Fruit fly (Drosophila melanogaster) whole organism, embryonic: ENCODE results near the gene SCAR.
A peak's percentile ranks its signal among the peaks of the same experiment; 100 is the strongest.

ENCODE experiments used
- ATbp ChIP-seq: fragments of 200-800 bp; sonication (Bioruptor generic); optimal IDR thresholded peaks from 2 replicates; lab custom pipeline; 2017; ENCODE audit warnings: missing biosample characterization, mild to moderate bottlenecking, missing genetic modification characterization, missing genetic modification reagents
- BEAF-32 ChIP-seq: fragments of 200-800 bp; sonication (Bioruptor generic); optimal IDR thresholded peaks from 3 replicates; lab custom pipeline; 2017; ENCODE audit warnings: missing biosample characterization, missing genetic modification characterization, mild to moderate bottlenecking, moderate library complexity, missing genetic modification reagents
- BtbVII ChIP-seq: fragments of 200-800 bp; sonication (Bioruptor generic); optimal IDR thresholded peaks from 3 replicates; lab custom pipeline; 2017; ENCODE audit warnings: missing biosample characterization, mild to moderate bottlenecking, missing genetic modification characterization
- CG10209 ChIP-seq: fragments of 200-800 bp; sonication (Bioruptor generic); optimal IDR thresholded peaks from 3 replicates; lab custom pipeline; 2017; ENCODE audit warnings: missing biosample characterization, mild to moderate bottlenecking, missing genetic modification characterization, missing genetic modification reagents
- CG10959 ChIP-seq: fragments of 200-800 bp; sonication (Bioruptor generic); IDR thresholded peaks from 2 replicates; pipeline ENCODE4 v1.3.6; 2022; ENCODE audit warnings: missing biosample characterization, missing genetic modification characterization
- CG11723 ChIP-seq: fragments of 200-800 bp; sonication (Bioruptor generic); optimal IDR thresholded peaks from 2 replicates; lab custom pipeline; 2017; ENCODE audit warnings: missing biosample characterization, mild to moderate bottlenecking, missing genetic modification characterization
- CG12071 ChIP-seq: fragments of 200-800 bp; sonication (Bioruptor generic); optimal IDR thresholded peaks from 3 replicates; lab custom pipeline; 2018; ENCODE audit warnings: missing biosample characterization, mild to moderate bottlenecking, missing genetic modification characterization
- CG13287 ChIP-seq: fragments of 200-800 bp; sonication (Bioruptor generic); IDR thresholded peaks from 2 replicates; pipeline ENCODE4 v1.3.6; 2022; ENCODE audit warnings: missing biosample characterization, missing genetic modification characterization; ENCODE audit not compliant: partially characterized antibody
- CG13894 ChIP-seq: fragments of 200-800 bp; sonication (Bioruptor generic); optimal IDR thresholded peaks from 3 replicates; lab custom pipeline; 2018; ENCODE audit warnings: missing biosample characterization, mild to moderate bottlenecking, missing genetic modification characterization, moderate library complexity
- CG15011 ChIP-seq: fragments of 200-800 bp; sonication (Bioruptor generic); optimal IDR thresholded peaks from 3 replicates; lab custom pipeline; 2018; ENCODE audit warnings: missing biosample characterization, mild to moderate bottlenecking, missing genetic modification characterization
- CG15269 ChIP-seq: fragments of 200-800 bp; sonication (Bioruptor generic); optimal IDR thresholded peaks from 2 replicates; lab custom pipeline; 2018; ENCODE audit warnings: missing biosample characterization, mild to moderate bottlenecking, missing genetic modification characterization, moderate library complexity
- CG1603 ChIP-seq: fragments of 200-800 bp; sonication (Bioruptor generic); optimal IDR thresholded peaks from 2 replicates; lab custom pipeline; 2019; ENCODE audit warnings: missing biosample characterization, mild to moderate bottlenecking, missing genetic modification characterization, moderate library complexity
- CG1647 ChIP-seq: fragments of 200-800 bp; sonication (Bioruptor generic); optimal IDR thresholded peaks from 3 replicates; lab custom pipeline; 2016; ENCODE audit warnings: missing biosample characterization, missing genetic modification characterization
- CG18619 ChIP-seq: fragments of 200-800 bp; sonication (Bioruptor generic); optimal IDR thresholded peaks from 3 replicates; lab custom pipeline; 2017; ENCODE audit warnings: missing biosample characterization, mild to moderate bottlenecking, missing genetic modification characterization
- CG2678 ChIP-seq: fragments of 200-800 bp; sonication (Bioruptor generic); optimal IDR thresholded peaks from 3 replicates; lab custom pipeline; 2019; ENCODE audit warnings: missing biosample characterization, mild to moderate bottlenecking, missing genetic modification characterization, moderate library complexity
- CG31388 ChIP-seq: fragments of 200-800 bp; sonication (Bioruptor generic); optimal IDR thresholded peaks from 2 replicates; lab custom pipeline; 2016; ENCODE audit warnings: missing biosample characterization, missing genetic modification characterization
- CG31441 ChIP-seq: fragments of 200-800 bp; sonication (Bioruptor generic); IDR thresholded peaks from 2 replicates; pipeline ENCODE4 v1.3.6; 2022; ENCODE audit warnings: missing biosample characterization, missing genetic modification characterization
- CG33557 ChIP-seq: fragments of 200-800 bp; sonication (Bioruptor generic); optimal IDR thresholded peaks from 2 replicates; lab custom pipeline; 2019; ENCODE audit warnings: missing biosample characterization, mild to moderate bottlenecking, missing genetic modification characterization, moderate library complexity
- CG3847 ChIP-seq: fragments of 200-800 bp; sonication (Bioruptor generic); IDR thresholded peaks from 2 replicates; pipeline ENCODE4 v1.3.6; 2022; ENCODE audit warnings: missing biosample characterization, missing genetic modification characterization
- CG3995 ChIP-seq: fragments of 200-800 bp; sonication (Bioruptor generic); optimal IDR thresholded peaks from 3 replicates; lab custom pipeline; 2016; ENCODE audit warnings: missing biosample characterization, missing genetic modification characterization
- CG6654 ChIP-seq: fragments of 200-800 bp; sonication (Bioruptor generic); optimal IDR thresholded peaks from 2 replicates; lab custom pipeline; 2017; ENCODE audit warnings: missing biosample characterization, mild to moderate bottlenecking, missing genetic modification characterization
- CG6854 ChIP-seq: fragments of 200-800 bp; sonication (Bioruptor generic); optimal IDR thresholded peaks from 3 replicates; lab custom pipeline; 2017; ENCODE audit warnings: missing biosample characterization, mild to moderate bottlenecking, missing genetic modification characterization
- CG9437 ChIP-seq: fragments of 200-800 bp; sonication (Bioruptor generic); optimal IDR thresholded peaks from 2 replicates; lab custom pipeline; 2018; ENCODE audit warnings: missing biosample characterization, mild to moderate bottlenecking, missing genetic modification characterization
- Dbx ChIP-seq: fragments of 200-800 bp; sonication (Bioruptor generic); IDR thresholded peaks from 3 replicates; pipeline ENCODE4 v1.3.6; 2022; ENCODE audit warnings: missing biosample characterization, missing genetic modification characterization
- Dp ChIP-seq: fragments of 200-800 bp; sonication (Bioruptor generic); optimal IDR thresholded peaks from 2 replicates; lab custom pipeline; 2018; ENCODE audit warnings: missing biosample characterization, mild to moderate bottlenecking, missing genetic modification characterization, moderate library complexity
- Fer1 ChIP-seq: fragments of 200-800 bp; sonication (Bioruptor generic); optimal IDR thresholded peaks from 2 replicates; lab custom pipeline; 2017; ENCODE audit warnings: missing biosample characterization, mild to moderate bottlenecking, missing genetic modification characterization
- Gsc ChIP-seq: fragments of 200-800 bp; sonication (Bioruptor generic); IDR thresholded peaks from 2 replicates; pipeline ENCODE4 v1.3.6; 2022; ENCODE audit warnings: missing biosample characterization, missing genetic modification characterization
- HHEX ChIP-seq: fragments of 200-800 bp; sonication (Bioruptor generic); optimal IDR thresholded peaks from 3 replicates; lab custom pipeline; 2017; ENCODE audit warnings: missing biosample characterization, mild to moderate bottlenecking, missing genetic modification characterization, missing genetic modification reagents
- HLH54F ChIP-seq: fragments of 200-800 bp; sonication (Bioruptor generic); optimal IDR thresholded peaks from 3 replicates; lab custom pipeline; 2016; ENCODE audit warnings: missing biosample characterization, missing genetic modification characterization
- NC2β ChIP-seq: fragments of 200-800 bp; sonication (Bioruptor generic); optimal IDR thresholded peaks from 2 replicates; lab custom pipeline; 2016; ENCODE audit warnings: missing biosample characterization, missing genetic modification characterization
- NfI ChIP-seq: fragments of 200-800 bp; sonication (Bioruptor generic); optimal IDR thresholded peaks from 3 replicates; lab custom pipeline; 2018; ENCODE audit warnings: missing biosample characterization, mild to moderate bottlenecking, missing genetic modification characterization, moderate library complexity
- Optix ChIP-seq: fragments of 200-800 bp; sonication (Bioruptor generic); IDR thresholded peaks from 3 replicates; pipeline ENCODE4 v1.3.6; 2022; ENCODE audit warnings: missing biosample characterization, missing genetic modification characterization
- Stat92E ChIP-seq, 3 experiments: fragments of >200 bp in 2 of 3; fragments of 200-800 bp in 1 of 3; sonication (Bioruptor generic) in 1 of 3; optimal IDR thresholded peaks; 2 replicates each; lab custom pipeline; 2017 to 2019; ENCODE audit warnings: missing biosample characterization in 3 of 3, missing genetic modification characterization in 3 of 3, mild to moderate bottlenecking in 1 of 3, moderate library complexity in 1 of 3
- az2 ChIP-seq: fragments of 200-800 bp; sonication (Bioruptor generic); optimal IDR thresholded peaks from 3 replicates; lab custom pipeline; 2016; ENCODE audit warnings: missing biosample characterization, missing genetic modification characterization
- cg ChIP-seq: fragments of 200-800 bp; sonication (Bioruptor generic); optimal IDR thresholded peaks from 3 replicates; lab custom pipeline; 2019; ENCODE audit warnings: missing biosample characterization, mild to moderate bottlenecking, missing genetic modification characterization, moderate library complexity
- crol ChIP-seq: fragments of 200-800 bp; sonication (Bioruptor generic); IDR thresholded peaks from 2 replicates; pipeline ENCODE4 v1.3.6; 2022; ENCODE audit warnings: missing biosample characterization, missing genetic modification characterization
- dmrt11E ChIP-seq: fragments of 200-800 bp; sonication (Bioruptor generic); optimal IDR thresholded peaks from 3 replicates; lab custom pipeline; 2018; ENCODE audit warnings: missing biosample characterization, mild to moderate bottlenecking, missing genetic modification characterization, moderate library complexity
- fd102C ChIP-seq: fragments of 200-800 bp; sonication (Bioruptor generic); optimal IDR thresholded peaks from 2 replicates; lab custom pipeline; 2018; ENCODE audit warnings: missing biosample characterization, mild to moderate bottlenecking, missing genetic modification characterization, moderate library complexity
- gt ChIP-seq: fragments of 200-800 bp; sonication (Bioruptor generic); IDR thresholded peaks from 2 replicates; pipeline ENCODE4 v1.3.6; 2022; ENCODE audit warnings: missing biosample characterization, missing genetic modification characterization
- hkb ChIP-seq, 2 experiments: fragments of 200-800 bp in 1 of 2; fragments of >200 bp in 1 of 2; sonication (Bioruptor generic) in 1 of 2; IDR thresholded peaks in 1 of 2; optimal IDR thresholded peaks in 1 of 2; 2 replicates each; pipeline versions ENCODE4 v1.3.6 to Lab custom; 2017 to 2022; ENCODE audit warnings: missing biosample characterization in 1 of 2, missing genetic modification characterization in 1 of 2
- hth ChIP-seq: fragments of >200 bp; optimal IDR thresholded peaks from 2 replicates; lab custom pipeline; 2017; ENCODE audit warnings: inconsistent platforms
- kah ChIP-seq: fragments of 200-800 bp; sonication (Bioruptor generic); optimal IDR thresholded peaks from 2 replicates; lab custom pipeline; 2018; ENCODE audit warnings: missing biosample characterization, mild to moderate bottlenecking, missing genetic modification characterization
- lov ChIP-seq, 2 experiments: fragments of 200-800 bp in 1 of 2; fragments of >200 bp in 1 of 2; sonication (Bioruptor generic) in 1 of 2; IDR thresholded peaks in 1 of 2; optimal IDR thresholded peaks in 1 of 2; 2 replicates in 1 of 2; 3 replicates in 1 of 2; pipeline versions ENCODE4 v1.3.6 to Lab custom; 2017 to 2022; ENCODE audit warnings: missing biosample characterization in 1 of 2, missing genetic modification characterization in 1 of 2
- p53 ChIP-seq: fragments of 200-800 bp; sonication (Bioruptor generic); optimal IDR thresholded peaks from 2 replicates; lab custom pipeline; 2016; ENCODE audit warnings: missing biosample characterization, missing genetic modification characterization
- pfk ChIP-seq: fragments of 200-800 bp; sonication (Bioruptor generic); optimal IDR thresholded peaks from 2 replicates; lab custom pipeline; 2018; ENCODE audit warnings: missing biosample characterization, mild to moderate bottlenecking, missing genetic modification characterization, moderate library complexity
- slp2 ChIP-seq: fragments of 200-800 bp; sonication (Bioruptor generic); optimal IDR thresholded peaks from 2 replicates; lab custom pipeline; 2016; ENCODE audit warnings: missing biosample characterization, missing genetic modification characterization
- tgo ChIP-seq: fragments of 200-800 bp; sonication (Bioruptor generic); IDR thresholded peaks from 3 replicates; pipeline ENCODE4 v1.3.6; 2022; ENCODE audit warnings: missing biosample characterization, missing genetic modification characterization
- trem ChIP-seq: fragments of 200-800 bp; optimal IDR thresholded peaks from 3 replicates; lab custom pipeline; 2019; ENCODE audit warnings: missing biosample characterization, mild to moderate bottlenecking, missing genetic modification characterization, moderate library complexity
- tup ChIP-seq: fragments of 200-800 bp; sonication (Bioruptor generic); optimal IDR thresholded peaks from 2 replicates; lab custom pipeline; 2016; ENCODE audit warnings: missing biosample characterization, mild to moderate bottlenecking, missing genetic modification characterization, moderate library complexity
- z ChIP-seq: fragments of 200-800 bp; sonication (Bioruptor generic); IDR thresholded peaks from 3 replicates; pipeline ENCODE4 v1.3.6; 2022; ENCODE audit warnings: missing biosample characterization, missing genetic modification characterization

The SCAR gene

dm6 chr2L:10964493-10964892 lies 12.1 kb upstream of the SCAR start (continued):
- TF ChIP-seq gt (GFP tag; lab: Robert Waterston, UW) (no peak), HLH54F (GFP tag; lab: Kevin White, UChicago) (no peak), CG13894 (tag; lab: Kevin White, UChicago) (no peak), Fer1 (GFP tag; lab: Kevin White, UChicago) (no peak), Gsc (GFP tag; lab: Robert Waterston, UW) (no peak), CG3847 (GFP tag; lab: Robert Waterston, UW) (no peak), CG6654 (no peak), CG2678 (no peak), slp2 (GFP tag; lab: Kevin White, UChicago) (no peak), fd102C (GFP tag; lab: Kevin White, UChicago) (no peak), CG3995 (GFP tag; lab: Kevin White, UChicago) (no peak), Optix (no peak), CG10959 (GFP tag; lab: Robert Waterston, UW) (no peak), BEAF-32 (GFP tag; lab: Kevin White, UChicago) (no peak), CG6854 (GFP tag; lab: Kevin White, UChicago) (no peak), az2 (GFP tag; lab: Kevin White, UChicago) (no peak), CG1647 (GFP tag; lab: Kevin White, UChicago) (no peak), kah (peak; percentile 74), Stat92E (GFP tag; optimal IDR thresholded peaks at IDR 0.05; lab: Kevin White, UChicago) (no peak), p53 (no peak), CG31388 (GFP tag; lab: Kevin White, UChicago) (no peak), HHEX (GFP tag; lab: Kevin White, UChicago) (no peak), dmrt11E (peak; percentile 24), crol (GFP tag; lab: Robert Waterston, UW) (no peak), cg (GFP tag; lab: Kevin White, UChicago) (no peak), CG11723 (GFP tag; lab: Kevin White, UChicago) (no peak), pfk (peak; percentile 40), CG31441 (GFP tag; lab: Robert Waterston, UW) (0 out of 2 replicates have a peak, but pooled peaks have one; percentile 28), lov (optimal IDR thresholded peaks at IDR 0.05; lab: Kevin White, UChicago) (no peak), lov (GFP tag; IDR thresholded peaks at IDR 0.05; lab: Robert Waterston, UW) (0 out of 3 replicates have a peak, but pooled peaks have one; percentile 49), Dbx (no peak), trem (tag; lab: Kevin White, UChicago) (peak; percentile 71), ATbp (GFP tag; lab: Kevin White, UChicago) (no peak), CG18619 (GFP tag; lab: Kevin White, UChicago) (no peak), CG12071 (GFP tag; lab: Kevin White, UChicago) (no peak), CG15011 (GFP tag; lab: Kevin White, UChicago) (no peak), BtbVII (GFP tag; lab: Kevin White, UChicago) (no peak), NfI (GFP tag; lab: Kevin White, UChicago) (peak; percentile 36), Dp (GFP tag; lab: Kevin White, UChicago) (peak; percentile 31), CG1603 (tag; lab: Kevin White, UChicago) (peak; percentile 52), tgo (no peak), CG13287 (GFP tag; lab: Robert Waterston, UW) (no peak), CG33557 (GFP tag; lab: Kevin White, UChicago) (peak; percentile 56), tup (GFP tag; lab: Kevin White, UChicago) (no peak), CG10209 (GFP tag; lab: Kevin White, UChicago) (no peak), z (GFP tag; lab: Robert Waterston, UW) (no peak), hkb (optimal IDR thresholded peaks at IDR 0.05; lab: Kevin White, UChicago) (no peak), hkb (GFP tag; IDR thresholded peaks at IDR 0.05; lab: Robert Waterston, UW) (no peak), NC2β (GFP tag; lab: Kevin White, UChicago) (no peak), hth (lab: Kevin White, UChicago) (no peak), CG15269 (tag; lab: Kevin White, UChicago) (no peak), CG9437 (GFP tag; lab: Kevin White, UChicago) (no peak)
